Fruit fly (Drosophila melanogaster) whole organism, pupa: ENCODE measurements around the gene Dtg.

ENCODE experiments used
- CG10348 ChIP-seq: fragments of 200-800 bp; sonication (Bioruptor generic); IDR thresholded peaks from 2 replicates; pipeline ENCODE4 v1.3.6; 2022; ENCODE audit warnings: missing biosample characterization, missing genetic modification characterization
- CG12605 ChIP-seq: fragments of 200-800 bp; sonication (Bioruptor generic); IDR thresholded peaks from 2 replicates; pipeline ENCODE4 v1.3.6; 2022; ENCODE audit warnings: missing biosample characterization, missing genetic modification characterization
- CG13204 ChIP-seq: fragments of 200-800 bp; sonication (Bioruptor generic); optimal IDR thresholded peaks from 2 replicates; lab custom pipeline; 2018; ENCODE audit warnings: missing biosample characterization, mild to moderate bottlenecking, missing genetic modification characterization, moderate library complexity
- CG14655 ChIP-seq: fragments of 200-800 bp; sonication (Bioruptor generic); optimal IDR thresholded peaks from 3 replicates; lab custom pipeline; 2017; ENCODE audit warnings: mild to moderate bottlenecking, missing biosample characterization, missing genetic modification reagents, missing genetic modification characterization
- CG15710 ChIP-seq: fragments of 200-800 bp; sonication (Bioruptor generic); optimal IDR thresholded peaks from 2 replicates; lab custom pipeline; 2018; ENCODE audit warnings: missing biosample characterization, mild to moderate bottlenecking, missing genetic modification characterization, moderate library complexity
- CG17806 ChIP-seq: fragments of 200-800 bp; sonication (Bioruptor generic); optimal IDR thresholded peaks from 2 replicates; lab custom pipeline; 2018; ENCODE audit warnings: missing biosample characterization, mild to moderate bottlenecking, missing genetic modification characterization, moderate library complexity
- CG32121 ChIP-seq: fragments of 200-800 bp; sonication (Bioruptor generic); IDR thresholded peaks from 2 replicates; pipeline ENCODE4 v1.3.6; 2022; ENCODE audit warnings: missing biosample characterization, missing genetic modification characterization
- CG34367 ChIP-seq: fragments of 200-800 bp; sonication (Bioruptor generic); optimal IDR thresholded peaks from 2 replicates; lab custom pipeline; 2018; ENCODE audit warnings: missing biosample characterization, mild to moderate bottlenecking, missing genetic modification characterization
- CG4496 ChIP-seq: fragments of 200-800 bp; sonication (Bioruptor generic); IDR thresholded peaks from 3 replicates; pipeline ENCODE4 v1.3.6; 2022; ENCODE audit warnings: missing biosample characterization, missing genetic modification characterization
- CG8159 ChIP-seq: fragments of 200-800 bp; sonication (Bioruptor generic); optimal IDR thresholded peaks from 3 replicates; lab custom pipeline; 2018; ENCODE audit warnings: missing biosample characterization, mild to moderate bottlenecking, missing genetic modification characterization, moderate library complexity
- CG8301 ChIP-seq: fragments of 200-800 bp; sonication (Bioruptor generic); optimal IDR thresholded peaks from 2 replicates; lab custom pipeline; 2018; ENCODE audit warnings: missing biosample characterization, mild to moderate bottlenecking, missing genetic modification characterization
- CG9948 ChIP-seq: fragments of 200-800 bp; sonication (Bioruptor generic); optimal IDR thresholded peaks from 2 replicates; lab custom pipeline; 2018; ENCODE audit warnings: missing biosample characterization, mild to moderate bottlenecking, missing genetic modification characterization, moderate library complexity
- D1 ChIP-seq: fragments of 200-800 bp; sonication (Bioruptor generic); optimal IDR thresholded peaks from 2 replicates; lab custom pipeline; 2018; ENCODE audit warnings: missing biosample characterization, mild to moderate bottlenecking, missing genetic modification characterization, moderate library complexity
- EcR ChIP-seq: fragments of 200-800 bp; sonication (Bioruptor generic); optimal IDR thresholded peaks from 3 replicates; lab custom pipeline; 2019; ENCODE audit warnings: missing biosample characterization, missing genetic modification characterization, mild to moderate bottlenecking, moderate library complexity, missing genetic modification reagents
- Ets98B ChIP-seq: fragments of 200-800 bp; sonication (Bioruptor generic); IDR thresholded peaks from 2 replicates; pipeline ENCODE4 v1.3.6; 2022; ENCODE audit warnings: missing biosample characterization, missing genetic modification characterization
- Pif1A ChIP-seq: fragments of 200-800 bp; sonication (Bioruptor generic); optimal IDR thresholded peaks from 3 replicates; lab custom pipeline; 2016; ENCODE audit warnings: missing biosample characterization, missing genetic modification characterization
- Pif1B ChIP-seq: fragments of 200-800 bp; sonication (Bioruptor generic); optimal IDR thresholded peaks from 3 replicates; lab custom pipeline; 2016; ENCODE audit warnings: missing biosample characterization, missing genetic modification characterization
- Snoo ChIP-seq: fragments of 200-800 bp; sonication (Bioruptor generic); optimal IDR thresholded peaks from 3 replicates; lab custom pipeline; 2017; ENCODE audit warnings: missing biosample characterization, mild to moderate bottlenecking, missing genetic modification characterization, inconsistent platforms
- fd96Ca ChIP-seq: fragments of 200-800 bp; sonication (Bioruptor generic); IDR thresholded peaks from 3 replicates; pipeline ENCODE4 v1.3.6; 2022; ENCODE audit warnings: missing biosample characterization, missing genetic modification characterization
- gl ChIP-seq: fragments of 200-800 bp; sonication (Bioruptor generic); optimal IDR thresholded peaks from 2 replicates; lab custom pipeline; 2018; ENCODE audit warnings: missing biosample characterization, mild to moderate bottlenecking, missing genetic modification characterization
- rn ChIP-seq: fragments of 200-800 bp; sonication (Bioruptor generic); IDR thresholded peaks from 2 replicates; pipeline ENCODE4 v1.3.6; 2022; ENCODE audit warnings: missing biosample characterization, missing genetic modification characterization

Dtg gene

dm6 chr3R:12647954-12648353 lies at the start of gene Dtg:
Dtg (plus strand) TSS chr3R:12648058.
- TF ChIP-seq EcR (GFP tag; lab: Kevin White, UChicago) (peak; percentile 66), CG10348 (GFP tag; lab: Robert Waterston, UW) (no peak), Pif1A (GFP tag; lab: Kevin White, UChicago) (no peak), rn (GFP tag; lab: Robert Waterston, UW) (no peak), CG15710 (tag; lab: Kevin White, UChicago) (no peak), Ets98B (GFP tag; lab: Robert Waterston, UW) (0 out of 2 replicates have a peak, but pooled peaks have one; percentile 11), CG14655 (no peak), CG4496 (GFP tag; lab: Robert Waterston, UW) (peak; percentile 50; the same call in 1 of the 3 replicates), CG12605 (GFP tag; lab: Robert Waterston, UW) (0 out of 2 replicates have a peak, but pooled peaks have one; percentile 24)

dm6 chr3R:12611973-12612372 lies 35.9 kb upstream of the Dtg start:
- no peak for TF ChIP-seq CG9948 (tag; lab: Kevin White, UChicago)
- no peak for TF ChIP-seq CG17806 (tag; lab: Kevin White, UChicago)
- TF ChIP-seq Pif1A (GFP tag; lab: Kevin White, UChicago) = no peak
- TF ChIP-seq CG15710 (tag; lab: Kevin White, UChicago) = no peak
- TF ChIP-seq CG12605 (GFP tag; lab: Robert Waterston, UW) = no peak
- no peak for TF ChIP-seq Ets98B (GFP tag; lab: Robert Waterston, UW)

dm6 chr3R:12615553-12615952 lies 32.3 kb upstream of the Dtg start:
- TF ChIP-seq gl (tag; lab: Kevin White, UChicago) = no peak
- TF ChIP-seq Ets98B (GFP tag; lab: Robert Waterston, UW) = no peak
- no peak for TF ChIP-seq Pif1A (GFP tag; lab: Kevin White, UChicago)
- TF ChIP-seq D1 (tag; lab: Kevin White, UChicago) = no peak
- TF ChIP-seq Snoo (tag; lab: Kevin White, UChicago) = no peak
- no peak for TF ChIP-seq Pif1B (GFP tag; lab: Kevin White, UChicago)
- no peak for TF ChIP-seq CG15710 (tag; lab: Kevin White, UChicago)
- TF ChIP-seq, all 21 proteins: peak for 0

- TF ChIP-seq rn (GFP tag; lab: Robert Waterston, UW) (no peak), Pif1B (GFP tag; lab: Kevin White, UChicago) (no peak), D1 (tag; lab: Kevin White, UChicago) (no peak), Ets98B (GFP tag; lab: Robert Waterston, UW) (no peak), CG8159 (tag; lab: Kevin White, UChicago) (no peak), CG34367 (tag; lab: Kevin White, UChicago) (no peak), gl (tag; lab: Kevin White, UChicago) (no peak), EcR (GFP tag; lab: Kevin White, UChicago) (no peak), CG8301 (tag; lab: Kevin White, UChicago) (no peak), CG17806 (tag; lab: Kevin White, UChicago) (no peak), CG4496 (GFP tag; lab: Robert Waterston, UW) (no peak), CG9948 (tag; lab: Kevin White, UChicago) (no peak), CG14655 (no peak), CG12605 (GFP tag; lab: Robert Waterston, UW) (no peak), CG15710 (tag; lab: Kevin White, UChicago) (no peak), fd96Ca (GFP tag; lab: Robert Waterston, UW) (no peak)
These were observed 25.1 kb upstream of the Dtg start for dm6 chr3R:12622778-12623177.

- no peak for TF ChIP-seq CG13204
- TF ChIP-seq CG32121 = no peak
- no peak for TF ChIP-seq CG15710 (tag; lab: Kevin White, UChicago)
- no peak for TF ChIP-seq CG9948 (tag; lab: Kevin White, UChicago)
- no peak for TF ChIP-seq Pif1B (GFP tag; lab: Kevin White, UChicago)
- TF ChIP-seq Ets98B (GFP tag; lab: Robert Waterston, UW) = no peak
- no peak for TF ChIP-seq CG8159 (tag; lab: Kevin White, UChicago)
- TF ChIP-seq CG4496 (GFP tag; lab: Robert Waterston, UW) = no peak
These were observed 22.9 kb upstream of the Dtg start for dm6 chr3R:12624913-12625312.

dm6 chr3R:12626674-12627382 lies 21.0 kb upstream of the Dtg start:
- TF ChIP-seq Pif1A (GFP tag; lab: Kevin White, UChicago) = no peak
- no peak for TF ChIP-seq fd96Ca (GFP tag; lab: Robert Waterston, UW)

- no peak for TF ChIP-seq Pif1A (GFP tag; lab: Kevin White, UChicago)
- TF ChIP-seq CG34367 (tag; lab: Kevin White, UChicago) = no peak
- no peak for TF ChIP-seq CG14655
- no peak for TF ChIP-seq Snoo (tag; lab: Kevin White, UChicago)
- TF ChIP-seq, all 21 proteins: peak for 0
These were observed 20.1 kb upstream of the Dtg start, which contains the start of the genes Vha55 and Snx3 for dm6 chr3R:12627691-12628148. Vha55 (minus strand) TSS chr3R:12627829. Snx3 (plus strand) TSS chr3R:12628031.
